Worm (Caenorhabditis elegans) whole organism, L4 larva: Measurements from ENCODE around the gene col-116.

ENCODE experiments used
- F49E8.2 ChIP-seq: sonication (generic microtip); optimal IDR thresholded peaks from 2 replicates; lab custom pipeline; 2016; ENCODE audit warnings: missing compliant biosample characterization, mild to moderate bottlenecking, missing genetic modification characterization, borderline replicate concordance
- T26A8.4 ChIP-seq: fragments of 200-800 bp; sonication (Bioruptor generic); IDR thresholded peaks from 2 replicates; pipeline ENCODE4 v1.3.6; 2022; ENCODE audit warnings: missing genetic modification characterization, missing compliant biosample characterization
- aha-1 ChIP-seq: fragments of 150-350 bp; peaks from one replicate; lab custom pipeline; 2014; ENCODE audit warnings: missing biosample characterization, missing genetic modification characterization
- ama-1 ChIP-seq: fragments of 150-350 bp; optimal IDR thresholded peaks from 2 replicates; lab custom pipeline; 2014; ENCODE audit warnings: inconsistent platforms, mixed read lengths
- dpl-1 ChIP-seq: fragments of 150-350 bp; optimal IDR thresholded peaks from 2 replicates; lab custom pipeline; 2014; ENCODE audit warnings: missing biosample characterization, missing genetic modification reagents, missing genetic modification characterization
- mdl-1 ChIP-seq, 2 experiments: fragments of 150-350 bp in 1 of 2; sonication (generic microtip) in 1 of 2; optimal IDR thresholded peaks; 2 replicates each; lab custom pipeline; 2014 to 2017; ENCODE audit warnings: missing biosample characterization in 2 of 2, missing genetic modification characterization in 2 of 2
- nhr-11 ChIP-seq: fragments of 150-350 bp; optimal IDR thresholded peaks from 2 replicates; lab custom pipeline; 2014; ENCODE audit warnings: missing biosample characterization, missing genetic modification characterization
- nhr-25 ChIP-seq: sonication (generic microtip); optimal IDR thresholded peaks from 2 replicates; lab custom pipeline; 2017; ENCODE audit warnings: missing genetic modification characterization, mild to moderate bottlenecking, missing compliant biosample characterization, antibody characterized with exemption, moderate library complexity, borderline replicate concordance; ENCODE audit not compliant: insufficient read depth
- nhr-28 ChIP-seq: fragments of 150-350 bp; optimal IDR thresholded peaks from 2 replicates; lab custom pipeline; 2014; ENCODE audit warnings: missing biosample characterization, missing genetic modification characterization
- nhr-76 ChIP-seq: fragments of 150-350 bp; optimal IDR thresholded peaks from 2 replicates; lab custom pipeline; 2014; ENCODE audit warnings: missing biosample characterization, missing genetic modification characterization
- skn-1 ChIP-seq: fragments of 150-350 bp; optimal IDR thresholded peaks from 2 replicates; lab custom pipeline; 2014; ENCODE audit warnings: missing biosample characterization, missing genetic modification characterization
- unc-39 ChIP-seq: sonication (generic microtip); optimal IDR thresholded peaks from 2 replicates; lab custom pipeline; 2017; ENCODE audit warnings: missing biosample characterization, missing genetic modification characterization
- unc-62 ChIP-seq, 3 experiments: fragments of 150-350 bp in 1 of 3; sonication (generic microtip); optimal IDR thresholded peaks in 2 of 3; peaks in 1 of 3; 1 replicate in 1 of 3; 2 replicates in 2 of 3; lab custom pipeline; 2014 to 2017; ENCODE audit warnings: missing biosample characterization in 3 of 3, missing genetic modification characterization in 3 of 3, missing genetic modification reagents in 3 of 3, missing genotype in 1 of 3
- zag-1 ChIP-seq: fragments of 150-350 bp; optimal IDR thresholded peaks from 2 replicates; lab custom pipeline; 2014; ENCODE audit warnings: missing biosample characterization, missing genetic modification characterization

DNA sequence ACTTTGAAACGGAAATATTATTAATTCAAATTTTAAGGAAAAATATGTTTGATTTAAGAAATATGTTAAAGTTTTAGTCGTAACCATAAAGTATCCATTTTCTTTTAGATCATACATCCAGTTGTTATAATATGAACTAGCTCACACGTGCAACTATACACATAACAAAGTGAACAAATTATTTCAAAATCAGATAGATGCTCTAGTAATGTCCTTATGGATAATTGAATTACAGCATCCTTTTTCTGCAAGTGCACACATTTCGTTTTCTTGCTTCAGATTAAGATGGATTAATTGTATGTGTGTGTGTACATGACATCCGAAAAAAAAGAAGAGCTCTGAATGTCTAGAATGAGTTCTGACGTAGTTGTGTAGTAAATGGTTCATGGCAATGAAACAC is 30.0 kb downstream of the col-116 start:
- no peak for TF ChIP-seq nhr-76 (tag; lab: Kevin White, UChicago)
- TF ChIP-seq nhr-11 (tag; lab: Kevin White, UChicago), result no peak
- TF ChIP-seq mdl-1 (tag; optimal IDR thresholded peaks at IDR 0.05; lab: Kevin White, UChicago), result no peak
- no peak for TF ChIP-seq nhr-25 (tag; lab: Kevin White, UChicago)
- no peak for TF ChIP-seq ama-1
- no peak for TF ChIP-seq F49E8.2
- TF ChIP-seq T26A8.4, result no peak
- no peak for TF ChIP-seq skn-1
- no peak for TF ChIP-seq nhr-28
- TF ChIP-seq unc-62 (GFP tag; optimal IDR thresholded peaks at IDR 0.05 in 1 of 2; lab: Kevin White, UChicago), result peak in 1 of 2 experiments; percentile 15
- no peak for TF ChIP-seq unc-62 (tag; optimal IDR thresholded peaks at IDR 0.05; lab: Kevin White, UChicago)
- TF ChIP-seq zag-1 (tag; lab: Kevin White, UChicago), result no peak
- TF ChIP-seq dpl-1 (GFP tag; lab: Kevin White, UChicago), result no peak
- no peak for TF ChIP-seq unc-39 (tag; lab: Kevin White, UChicago)
- peak; percentile 4 for TF ChIP-seq aha-1
